Fruit fly (Drosophila melanogaster) whole organism, wandering third instar larva: ENCODE measurements around the gene Atg17.

Experiments
- CG32264 ChIP-seq: fragments of 200-800 bp; sonication (Bioruptor generic); optimal IDR thresholded peaks from 2 replicates; lab custom pipeline; 2016; ENCODE audit warnings: missing biosample characterization, missing genetic modification characterization
- CrebA ChIP-seq: fragments of 200-800 bp; sonication (Bioruptor generic); optimal IDR thresholded peaks from 2 replicates; lab custom pipeline; 2016; ENCODE audit warnings: missing biosample characterization, mild to moderate bottlenecking, missing genetic modification characterization, borderline replicate concordance
- Dfd ChIP-seq: fragments of >200 bp; optimal IDR thresholded peaks from 2 replicates; lab custom pipeline; 2017; ENCODE audit warnings: missing biosample characterization, missing genetic modification characterization
- Myc ChIP-seq: fragments of >200 bp; optimal IDR thresholded peaks from 2 replicates; lab custom pipeline; 2017
- N ChIP-seq: fragments of >200 bp; optimal IDR thresholded peaks from 2 replicates; lab custom pipeline; 2018; ENCODE audit warnings: missing biosample characterization, missing external identifiers, missing genetic modification characterization
- Rel ChIP-seq, 2 experiments: fragments of 200-800 bp; sonication (Bioruptor generic) in 1 of 2; optimal IDR thresholded peaks; 2 replicates in 1 of 2; 3 replicates in 1 of 2; lab custom pipeline; 2016 to 2019; ENCODE audit warnings: mild to moderate bottlenecking in 2 of 2, missing biosample characterization in 2 of 2, missing genetic modification characterization in 2 of 2, moderate library complexity in 1 of 2
- br ChIP-seq: fragments of 200-800 bp; sonication (Bioruptor generic); optimal IDR thresholded peaks from 2 replicates; lab custom pipeline; 2016; ENCODE audit warnings: missing biosample characterization, missing genetic modification characterization
- foxo ChIP-seq, 2 experiments: fragments of 200-800 bp; sonication (Bioruptor generic); optimal IDR thresholded peaks; 2 replicates in 1 of 2; 3 replicates in 1 of 2; lab custom pipeline; 2016 to 2017; ENCODE audit warnings: missing biosample characterization in 2 of 2, missing genetic modification characterization in 2 of 2
- h ChIP-seq: fragments of 200-800 bp; sonication (Bioruptor generic); optimal IDR thresholded peaks from 3 replicates; lab custom pipeline; 2016; ENCODE audit warnings: missing biosample characterization, mild to moderate bottlenecking, missing genetic modification characterization
- tai ChIP-seq: sonication (Bioruptor generic); optimal IDR thresholded peaks from 2 replicates; lab custom pipeline; 2016; ENCODE audit warnings: missing biosample characterization, missing genetic modification characterization
- usp ChIP-seq: fragments of >200 bp; optimal IDR thresholded peaks from 2 replicates; lab custom pipeline; 2017; ENCODE audit warnings: missing biosample characterization, missing genetic modification characterization
- woc ChIP-seq: sonication (Bioruptor generic); optimal IDR thresholded peaks from 2 replicates; lab custom pipeline; 2016; ENCODE audit warnings: missing biosample characterization, mild to moderate bottlenecking, missing genetic modification characterization

DNA sequence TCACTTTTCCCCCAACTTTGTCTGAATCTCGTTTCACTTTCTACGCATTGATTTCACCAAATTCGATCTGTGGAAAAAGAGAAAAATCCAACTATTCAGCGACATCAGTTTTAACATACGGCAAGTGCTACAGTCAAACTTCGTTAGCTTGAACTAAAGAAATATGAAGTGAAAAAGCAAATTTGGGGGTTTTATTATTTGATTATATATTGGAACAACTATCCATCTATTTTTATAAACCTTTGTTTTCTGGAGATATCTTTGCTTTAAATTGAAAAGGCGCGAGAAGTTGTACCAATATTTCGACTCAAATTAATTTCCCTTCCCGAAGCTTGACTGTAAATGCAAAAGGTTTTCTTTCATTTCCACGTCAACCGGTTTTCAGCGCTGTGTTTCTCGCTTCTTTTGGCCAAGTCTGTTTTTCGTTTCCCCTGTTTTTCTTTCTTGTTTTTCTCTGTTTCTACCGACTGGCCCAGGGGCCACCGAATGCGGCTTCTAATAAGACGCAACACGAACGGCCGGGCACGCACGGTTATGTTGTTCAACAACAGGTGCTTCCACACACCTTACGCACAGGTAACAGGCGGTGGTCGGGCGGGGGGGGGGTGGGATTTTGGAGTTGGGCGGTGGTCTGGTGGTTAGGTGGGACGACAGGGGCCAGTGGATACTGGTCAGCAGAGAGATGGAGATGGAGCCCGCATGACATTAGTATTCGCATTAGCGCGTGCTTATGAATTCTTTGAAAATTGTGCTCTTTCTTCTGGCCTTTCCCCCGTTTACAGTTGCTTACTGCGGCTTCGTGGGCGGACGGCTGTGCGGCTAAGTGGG lies 13.6 kb downstream of the Atg17 start:
- no peak for TF ChIP-seq br
- TF ChIP-seq foxo (GFP tag; optimal IDR thresholded peaks at IDR 0.05; lab: Kevin White, UChicago) = no peak
- TF ChIP-seq tai (GFP tag; lab: Kevin White, UChicago) = no peak
- TF ChIP-seq N = no peak
- TF ChIP-seq Rel (GFP tag; optimal IDR thresholded peaks at IDR 0.05; lab: Kevin White, UChicago) = no peak
- no peak for TF ChIP-seq Rel (tag; optimal IDR thresholded peaks at IDR 0.05; lab: Kevin White, UChicago)
- TF ChIP-seq woc (GFP tag; lab: Kevin White, UChicago) = no peak
- TF ChIP-seq Myc (lab: Kevin White, UChicago) = no peak
- no peak for TF ChIP-seq CrebA
- no peak for TF ChIP-seq usp (GFP tag; lab: Kevin White, UChicago)
- no peak for TF ChIP-seq Dfd
- no peak for TF ChIP-seq h (GFP tag; lab: Kevin White, UChicago)
- no peak for TF ChIP-seq CG32264
